Fruit fly (Drosophila melanogaster) whole organism, embryonic: ENCODE data around the gene Vha16-2.
A peak's percentile ranks its signal among the peaks of the same experiment; 100 is the strongest.

Source experiments
- ATbp ChIP-seq: fragments of 200-800 bp; sonication (Bioruptor generic); optimal IDR thresholded peaks from 2 replicates; lab custom pipeline; 2017; ENCODE audit warnings: missing biosample characterization, mild to moderate bottlenecking, missing genetic modification characterization, missing genetic modification reagents
- Atf6 ChIP-seq: fragments of 200-800 bp; sonication (Bioruptor generic); IDR thresholded peaks from 2 replicates; pipeline ENCODE4 v1.3.6; 2022; ENCODE audit warnings: missing biosample characterization, missing genetic modification characterization
- B-H1 ChIP-seq: fragments of 200-800 bp; sonication (Bioruptor generic); IDR thresholded peaks from 3 replicates; pipeline ENCODE4 v1.3.6; 2022; ENCODE audit warnings: missing biosample characterization, missing genetic modification characterization
- CG10654 ChIP-seq: fragments of 200-800 bp; sonication (Bioruptor generic); optimal IDR thresholded peaks from 2 replicates; lab custom pipeline; 2016; ENCODE audit warnings: missing biosample characterization, missing genetic modification characterization
- CG10979 ChIP-seq: fragments of 200-800 bp; sonication (Bioruptor generic); optimal IDR thresholded peaks from 2 replicates; lab custom pipeline; 2018; ENCODE audit warnings: missing biosample characterization, mild to moderate bottlenecking, missing genetic modification characterization, moderate library complexity
- CG11560 ChIP-seq: fragments of 200-800 bp; sonication (Bioruptor generic); IDR thresholded peaks from 3 replicates; pipeline ENCODE4 v1.3.6; 2022; ENCODE audit warnings: missing biosample characterization, missing genetic modification characterization
- CG11696 ChIP-seq: fragments of 200-800 bp; sonication (Bioruptor generic); IDR thresholded peaks from 2 replicates; pipeline ENCODE4 v1.3.6; 2022; ENCODE audit warnings: missing biosample characterization, missing genetic modification characterization
- CG12219 ChIP-seq: fragments of 200-800 bp; sonication (Bioruptor generic); optimal IDR thresholded peaks from 3 replicates; lab custom pipeline; 2018; ENCODE audit warnings: missing biosample characterization, mild to moderate bottlenecking, missing genetic modification characterization
- CG13424 ChIP-seq: fragments of 200-800 bp; sonication (Bioruptor generic); optimal IDR thresholded peaks from 2 replicates; lab custom pipeline; 2019; ENCODE audit warnings: missing biosample characterization, mild to moderate bottlenecking, missing genetic modification characterization, moderate library complexity
- CG17361 ChIP-seq: fragments of 200-800 bp; sonication (Bioruptor generic); IDR thresholded peaks from 3 replicates; pipeline ENCODE4 v1.3.6; 2022; ENCODE audit warnings: missing biosample characterization, missing genetic modification characterization
- CG17802 ChIP-seq: fragments of 200-800 bp; sonication (Bioruptor generic); optimal IDR thresholded peaks from 2 replicates; lab custom pipeline; 2018; ENCODE audit warnings: missing biosample characterization, mild to moderate bottlenecking, missing genetic modification characterization, moderate library complexity
- CG18011 ChIP-seq: fragments of 200-800 bp; sonication (Bioruptor generic); optimal IDR thresholded peaks from 2 replicates; lab custom pipeline; 2017; ENCODE audit warnings: missing biosample characterization, missing genetic modification characterization, mild to moderate bottlenecking, moderate library complexity, missing genotype
- CG2116 ChIP-seq: fragments of 200-800 bp; sonication (Bioruptor generic); optimal IDR thresholded peaks from 3 replicates; lab custom pipeline; 2018; ENCODE audit warnings: missing biosample characterization, mild to moderate bottlenecking, missing genetic modification characterization
- CG31441 ChIP-seq: fragments of 200-800 bp; sonication (Bioruptor generic); IDR thresholded peaks from 2 replicates; pipeline ENCODE4 v1.3.6; 2022; ENCODE audit warnings: missing biosample characterization, missing genetic modification characterization
- CG3163 ChIP-seq: fragments of 200-800 bp; sonication (Bioruptor generic); optimal IDR thresholded peaks from 3 replicates; lab custom pipeline; 2016; ENCODE audit warnings: missing biosample characterization, missing genetic modification characterization
- CG3407 ChIP-seq: fragments of 200-800 bp; sonication (Bioruptor generic); optimal IDR thresholded peaks from 2 replicates; lab custom pipeline; 2018; ENCODE audit warnings: missing biosample characterization, mild to moderate bottlenecking, missing genetic modification characterization
- CG3838 ChIP-seq: fragments of 200-800 bp; sonication (Bioruptor generic); optimal IDR thresholded peaks from 3 replicates; lab custom pipeline; 2016; ENCODE audit warnings: missing biosample characterization, missing genetic modification characterization
- CG4820 ChIP-seq: fragments of 200-800 bp; sonication (Bioruptor generic); optimal IDR thresholded peaks from 3 replicates; lab custom pipeline; 2016; ENCODE audit warnings: missing biosample characterization, missing genetic modification characterization
- CG6791 ChIP-seq: fragments of 200-800 bp; sonication (Bioruptor generic); IDR thresholded peaks from 3 replicates; pipeline ENCODE4 v1.3.6; 2022; ENCODE audit warnings: missing biosample characterization, missing genetic modification characterization; ENCODE audit not compliant: partially characterized antibody
- CG7271 ChIP-seq: fragments of 200-800 bp; sonication (Bioruptor generic); optimal IDR thresholded peaks from 2 replicates; lab custom pipeline; 2018; ENCODE audit warnings: missing biosample characterization, mild to moderate bottlenecking, missing genetic modification characterization, moderate library complexity
- CG7786 ChIP-seq: fragments of 200-800 bp; sonication (Bioruptor generic); optimal IDR thresholded peaks from 2 replicates; lab custom pipeline; 2016; ENCODE audit warnings: missing biosample characterization, missing genetic modification characterization
- CG9817 ChIP-seq: fragments of 200-800 bp; sonication (Bioruptor generic); optimal IDR thresholded peaks from 2 replicates; lab custom pipeline; 2018; ENCODE audit warnings: missing biosample characterization, mild to moderate bottlenecking, missing genetic modification characterization, moderate library complexity
- Ets65A ChIP-seq: fragments of 200-800 bp; sonication (Bioruptor generic); peaks from one replicate; lab custom pipeline; 2016; ENCODE audit warnings: missing biosample characterization, missing genetic modification characterization
- Hr51 ChIP-seq, 2 experiments: fragments of 200-800 bp; sonication (Bioruptor generic); optimal IDR thresholded peaks; 2 replicates in 1 of 2; 3 replicates in 1 of 2; lab custom pipeline; 2016 to 2018; ENCODE audit warnings: missing biosample characterization in 2 of 2, missing genetic modification characterization in 2 of 2, mild to moderate bottlenecking in 1 of 2, moderate library complexity in 1 of 2
- MBD-R2 ChIP-seq: fragments of 200-800 bp; sonication (Bioruptor generic); IDR thresholded peaks from 2 replicates; pipeline ENCODE4 v1.3.6; 2022; ENCODE audit warnings: missing biosample characterization, missing genetic modification characterization
- MTF-1 ChIP-seq: fragments of 200-800 bp; sonication (Bioruptor generic); optimal IDR thresholded peaks from 2 replicates; lab custom pipeline; 2018; ENCODE audit warnings: missing biosample characterization, mild to moderate bottlenecking, missing genetic modification characterization, borderline replicate concordance
- Mad ChIP-seq: fragments of 200-800 bp; sonication (Bioruptor generic); optimal IDR thresholded peaks from 2 replicates; lab custom pipeline; 2016; ENCODE audit warnings: missing biosample characterization, missing genetic modification characterization
- Neu2 ChIP-seq: fragments of 200-800 bp; sonication (Bioruptor generic); optimal IDR thresholded peaks from 3 replicates; lab custom pipeline; 2016; ENCODE audit warnings: missing biosample characterization, missing genetic modification characterization, borderline replicate concordance
- Nf-YA ChIP-seq: fragments of 200-800 bp; sonication (Bioruptor generic); IDR thresholded peaks from 2 replicates; pipeline ENCODE4 v1.3.6; 2022; ENCODE audit warnings: missing biosample characterization, missing genetic modification characterization
- Poxn ChIP-seq: fragments of 200-800 bp; sonication (Bioruptor generic); IDR thresholded peaks from 2 replicates; pipeline ENCODE4 v1.3.6; 2022; ENCODE audit warnings: missing biosample characterization, missing genetic modification characterization
- ab ChIP-seq: fragments of 200-800 bp; sonication (Bioruptor generic); optimal IDR thresholded peaks from 2 replicates; lab custom pipeline; 2016; ENCODE audit warnings: missing biosample characterization, missing genetic modification characterization
- abd-A ChIP-seq: fragments of 200-800 bp; sonication (Bioruptor generic); optimal IDR thresholded peaks from 3 replicates; lab custom pipeline; 2019; ENCODE audit warnings: missing biosample characterization, mild to moderate bottlenecking, missing genetic modification characterization, moderate library complexity
- ase ChIP-seq: fragments of 200-800 bp; sonication (Bioruptor generic); IDR thresholded peaks from 3 replicates; pipeline ENCODE4 v1.3.6; 2022; ENCODE audit warnings: missing biosample characterization, missing genetic modification characterization
- bigmax ChIP-seq: fragments of 200-800 bp; sonication (Bioruptor generic); optimal IDR thresholded peaks from 2 replicates; lab custom pipeline; 2018; ENCODE audit warnings: missing biosample characterization, mild to moderate bottlenecking, missing genetic modification characterization
- chm ChIP-seq: fragments of 200-800 bp; sonication (Bioruptor generic); IDR thresholded peaks from 2 replicates; pipeline ENCODE4 v1.3.6; 2022; ENCODE audit warnings: missing biosample characterization, missing genetic modification characterization
- dimm ChIP-seq: fragments of 200-800 bp; sonication (Bioruptor generic); IDR thresholded peaks from 2 replicates; pipeline ENCODE4 v1.3.6; 2022; ENCODE audit warnings: missing biosample characterization, missing genetic modification characterization
- dpn ChIP-seq, 2 experiments: fragments of 200-800 bp; sonication (Bioruptor generic); optimal IDR thresholded peaks; 3 replicates each; lab custom pipeline; 2016; ENCODE audit warnings: missing biosample characterization in 2 of 2, missing genetic modification characterization in 2 of 2
- esg ChIP-seq: fragments of 200-800 bp; sonication (Bioruptor generic); conservative IDR thresholded peaks from 2 replicates; pipeline ENCODE4 v1.3.6; 2022; ENCODE audit warnings: missing biosample characterization, missing genetic modification characterization
- exex ChIP-seq: fragments of 200-800 bp; sonication (Bioruptor generic); optimal IDR thresholded peaks from 4 replicates; lab custom pipeline; 2018; ENCODE audit warnings: missing biosample characterization, mild to moderate bottlenecking, missing genetic modification characterization, moderate library complexity
- fu2 ChIP-seq: fragments of 200-800 bp; sonication (Bioruptor generic); optimal IDR thresholded peaks from 2 replicates; lab custom pipeline; 2016; ENCODE audit warnings: missing biosample characterization, missing genetic modification characterization
- grau ChIP-seq: fragments of 200-800 bp; optimal IDR thresholded peaks from 3 replicates; lab custom pipeline; 2019; ENCODE audit warnings: missing biosample characterization, mild to moderate bottlenecking, missing genetic modification characterization, moderate library complexity
- gsb ChIP-seq: fragments of 200-800 bp; sonication (Bioruptor generic); IDR thresholded peaks from 2 replicates; pipeline ENCODE4 v1.3.6; 2022; ENCODE audit warnings: missing biosample characterization, missing genetic modification characterization
- gt ChIP-seq: fragments of 200-800 bp; sonication (Bioruptor generic); IDR thresholded peaks from 2 replicates; pipeline ENCODE4 v1.3.6; 2022; ENCODE audit warnings: missing biosample characterization, missing genetic modification characterization
- inv ChIP-seq: fragments of 200-800 bp; sonication (Bioruptor generic); IDR thresholded peaks from 2 replicates; pipeline ENCODE4 v1.3.6; 2022; ENCODE audit warnings: missing biosample characterization, missing genetic modification characterization; ENCODE audit not compliant: partially characterized antibody
- pan ChIP-seq, 4 experiments: fragments of >200 bp in 3 of 4; fragments of 200-800 bp in 1 of 4; sonication (Bioruptor generic) in 1 of 4; optimal IDR thresholded peaks in 3 of 4; IDR thresholded peaks in 1 of 4; 2 replicates each; pipeline versions ENCODE4 v1.3.6 to Lab custom; 2017 to 2022; ENCODE audit warnings: missing biosample characterization in 2 of 4, missing genetic modification characterization in 2 of 4, mixed read lengths in 1 of 4
- repo ChIP-seq: fragments of 200-800 bp; sonication (Bioruptor generic); optimal IDR thresholded peaks from 2 replicates; lab custom pipeline; 2016; ENCODE audit warnings: missing biosample characterization, missing genetic modification characterization
- row ChIP-seq: fragments of 200-800 bp; sonication (Bioruptor generic); IDR thresholded peaks from 3 replicates; pipeline ENCODE4 v1.3.6; 2022; ENCODE audit warnings: missing biosample characterization, missing genetic modification characterization
- seq ChIP-seq: fragments of 200-800 bp; sonication (Bioruptor generic); IDR thresholded peaks from 2 replicates; pipeline ENCODE4 v1.3.6; 2022; ENCODE audit warnings: missing biosample characterization, missing genetic modification characterization
- sug ChIP-seq: fragments of 200-800 bp; optimal IDR thresholded peaks from 2 replicates; lab custom pipeline; 2019; ENCODE audit warnings: missing biosample characterization, mild to moderate bottlenecking, missing genetic modification characterization, moderate library complexity
- tap ChIP-seq: fragments of 200-800 bp; optimal IDR thresholded peaks from 3 replicates; lab custom pipeline; 2019; ENCODE audit warnings: missing biosample characterization, mild to moderate bottlenecking, missing genetic modification characterization, moderate library complexity
- toy ChIP-seq: fragments of 200-800 bp; sonication (Bioruptor generic); IDR thresholded peaks from 2 replicates; pipeline ENCODE4 v1.3.6; 2022; ENCODE audit warnings: missing biosample characterization, missing genetic modification characterization
- trem ChIP-seq: fragments of 200-800 bp; optimal IDR thresholded peaks from 3 replicates; lab custom pipeline; 2019; ENCODE audit warnings: missing biosample characterization, mild to moderate bottlenecking, missing genetic modification characterization, moderate library complexity

Vha16-2 gene

dm6 chr3L:11492457-11492856, 17.7 kb downstream of the Vha16-2 start (continued):
- peak; percentile 27 for TF ChIP-seq abd-A (tag; lab: Kevin White, UChicago)
- no peak for TF ChIP-seq CG3407 (GFP tag; lab: Kevin White, UChicago)
- no peak for TF ChIP-seq trem (tag; lab: Kevin White, UChicago)
- no peak for TF ChIP-seq bigmax
- no peak for TF ChIP-seq chm (GFP tag; lab: Robert Waterston, UW)
- no peak for TF ChIP-seq CG11560
- TF ChIP-seq CG10654, result no peak
- no peak for TF ChIP-seq CG10979
- no peak for TF ChIP-seq tap (tag; lab: Kevin White, UChicago)
- no peak for TF ChIP-seq MBD-R2 (GFP tag; lab: Robert Waterston, UW)
- no peak for TF ChIP-seq MTF-1 (GFP tag; lab: Kevin White, UChicago)
- TF ChIP-seq CG7271, result no peak
- TF ChIP-seq CG6791 (GFP tag; lab: Robert Waterston, UW), result no peak
- TF ChIP-seq CG18011 (GFP tag; lab: Kevin White, UChicago), result no peak
- TF ChIP-seq Hr51 (GFP tag; optimal IDR thresholded peaks at IDR 0.05; lab: Kevin White, UChicago), result no peak
- 0 out of 3 replicates have a peak, but pooled peaks have one; percentile 14 for TF ChIP-seq row (GFP tag; lab: Robert Waterston, UW)
- no peak for TF ChIP-seq B-H1 (GFP tag; lab: Robert Waterston, UW)
- TF ChIP-seq ase, result no peak
- no peak for TF ChIP-seq CG2116
- no peak for TF ChIP-seq Poxn (GFP tag; lab: Robert Waterston, UW)
- no peak; the same call in 1 of the 2 replicates for TF ChIP-seq seq (GFP tag; lab: Robert Waterston, UW)
- no peak for TF ChIP-seq inv
- no peak for TF ChIP-seq CG11696
- TF ChIP-seq CG9817 (tag; lab: Kevin White, UChicago), result no peak
- TF ChIP-seq CG31441 (GFP tag; lab: Robert Waterston, UW), result no peak
- TF ChIP-seq gt (GFP tag; lab: Robert Waterston, UW), result no peak
- peak in 1 of 2 experiments; percentile 0 for TF ChIP-seq dpn (GFP tag; optimal IDR thresholded peaks at IDR 0.05; lab: Kevin White, UChicago)
- TF ChIP-seq ab (GFP tag; lab: Kevin White, UChicago), result no peak
- TF ChIP-seq Nf-YA, result no peak
- no peak for TF ChIP-seq Neu2 (GFP tag; lab: Kevin White, UChicago)
- no peak for TF ChIP-seq dimm (GFP tag; lab: Robert Waterston, UW)
- peak; percentile 34 for TF ChIP-seq CG3163
- TF ChIP-seq esg (GFP tag; lab: Robert Waterston, UW), result no peak
- no peak for TF ChIP-seq CG17802 (tag; lab: Kevin White, UChicago)
- no peak for TF ChIP-seq Mad (GFP tag; lab: Kevin White, UChicago)
- no peak for TF ChIP-seq Ets65A (GFP tag; lab: Kevin White, UChicago)
- no peak for TF ChIP-seq CG13424
- TF ChIP-seq sug (tag; lab: Kevin White, UChicago), result peak; percentile 17
- no peak for TF ChIP-seq ATbp (GFP tag; lab: Kevin White, UChicago)
- no peak for TF ChIP-seq CG17361 (GFP tag; lab: Robert Waterston, UW)
- no peak for TF ChIP-seq gsb
- peak; percentile 21 for TF ChIP-seq CG7786 (GFP tag; lab: Kevin White, UChicago)
- no peak for TF ChIP-seq exex (tag; lab: Kevin White, UChicago)
- TF ChIP-seq toy (GFP tag; lab: Robert Waterston, UW), result no peak
- no peak for TF ChIP-seq CG12219 (GFP tag; lab: Kevin White, UChicago)
- TF ChIP-seq CG4820 (GFP tag; lab: Kevin White, UChicago), result no peak
- no peak for TF ChIP-seq grau (tag; lab: Kevin White, UChicago)
- TF ChIP-seq Atf6 (GFP tag; lab: Robert Waterston, UW), result no peak
- no peak for TF ChIP-seq CG3838
- TF ChIP-seq pan (optimal IDR thresholded peaks at IDR 0.05; lab: Kevin White, UChicago), result no peak
- no peak for TF ChIP-seq pan (GFP tag; optimal IDR thresholded peaks at IDR 0.05 in 1 of 2, IDR thresholded peaks at IDR 0.05 in 1 of 2)
- peak; percentile 9 for TF ChIP-seq repo (GFP tag; lab: Kevin White, UChicago)
- TF ChIP-seq fu2, result no peak
